Fruit fly (Drosophila melanogaster) whole organism, prepupa: Measurements from ENCODE around the gene CG43088.

Source experiments
- Blimp-1 ChIP-seq: fragments of 200-800 bp; sonication (Bioruptor generic); optimal IDR thresholded peaks from 3 replicates; lab custom pipeline; 2017; ENCODE audit warnings: missing biosample characterization, missing genetic modification characterization, mild to moderate bottlenecking, moderate library complexity, missing genetic modification reagents
- CG10631 ChIP-seq: fragments of 200-800 bp; sonication (Bioruptor generic); optimal IDR thresholded peaks from 2 replicates; lab custom pipeline; 2016; ENCODE audit warnings: missing biosample characterization, missing genetic modification characterization
- CG11294 ChIP-seq: fragments of 200-800 bp; sonication (Bioruptor generic); IDR thresholded peaks from 2 replicates; pipeline ENCODE4 v1.3.6; 2022; ENCODE audit warnings: missing biosample characterization, missing genetic modification characterization
- CG11762 ChIP-seq: fragments of 200-800 bp; sonication (Bioruptor generic); optimal IDR thresholded peaks from 3 replicates; lab custom pipeline; 2016; ENCODE audit warnings: missing biosample characterization, missing genetic modification characterization; ENCODE audit not compliant: insufficient read depth
- CG11902 ChIP-seq: fragments of 200-800 bp; sonication (Bioruptor generic); optimal IDR thresholded peaks from 3 replicates; lab custom pipeline; 2016; ENCODE audit warnings: missing biosample characterization, missing genetic modification characterization
- CG15336 ChIP-seq: fragments of 200-800 bp; sonication (Bioruptor generic); IDR thresholded peaks from 2 replicates; pipeline ENCODE4 v1.3.6; 2022; ENCODE audit warnings: missing biosample characterization, missing genetic modification characterization
- CG1621 ChIP-seq: fragments of 200-800 bp; sonication (Bioruptor generic); optimal IDR thresholded peaks from 3 replicates; lab custom pipeline; 2018; ENCODE audit warnings: missing biosample characterization, mild to moderate bottlenecking, missing genetic modification characterization
- CG16779 ChIP-seq: fragments of 200-800 bp; sonication (Bioruptor generic); optimal IDR thresholded peaks from 3 replicates; lab custom pipeline; 2017; ENCODE audit warnings: missing biosample characterization, mild to moderate bottlenecking, missing genetic modification characterization
- CG3032 ChIP-seq: fragments of 200-800 bp; optimal IDR thresholded peaks from 2 replicates; lab custom pipeline; 2019; ENCODE audit warnings: missing biosample characterization, mild to moderate bottlenecking, missing genetic modification characterization, moderate library complexity
- CG31627 ChIP-seq: fragments of 200-800 bp; sonication (Bioruptor generic); optimal IDR thresholded peaks from 3 replicates; lab custom pipeline; 2016; ENCODE audit warnings: missing biosample characterization, missing genetic modification characterization
- CG32006 ChIP-seq: fragments of 200-800 bp; sonication (Bioruptor generic); optimal IDR thresholded peaks from 3 replicates; lab custom pipeline; 2017; ENCODE audit warnings: missing biosample characterization, mild to moderate bottlenecking, missing genetic modification characterization
- CG3919 ChIP-seq: fragments of 200-800 bp; sonication (Bioruptor generic); optimal IDR thresholded peaks from 3 replicates; lab custom pipeline; 2016; ENCODE audit warnings: missing biosample characterization, missing genetic modification characterization
- CG4318 ChIP-seq: fragments of 200-800 bp; sonication (Bioruptor generic); optimal IDR thresholded peaks from 3 replicates; lab custom pipeline; 2017; ENCODE audit warnings: missing biosample characterization, mild to moderate bottlenecking, missing genetic modification characterization
- CG6163 ChIP-seq: fragments of 200-800 bp; sonication (Bioruptor generic); IDR thresholded peaks from 3 replicates; pipeline ENCODE4 v1.3.6; 2022; ENCODE audit warnings: missing biosample characterization, missing genetic modification characterization
- CG6276 ChIP-seq: fragments of 200-800 bp; sonication (Bioruptor generic); optimal IDR thresholded peaks from 2 replicates; lab custom pipeline; 2017; ENCODE audit warnings: missing biosample characterization, mild to moderate bottlenecking, missing genetic modification characterization
- CG6792 ChIP-seq: fragments of 200-800 bp; sonication (Bioruptor generic); optimal IDR thresholded peaks from 3 replicates; lab custom pipeline; 2016; ENCODE audit warnings: missing biosample characterization, missing genetic modification characterization
- CG6808 ChIP-seq: fragments of 200-800 bp; sonication (Bioruptor generic); optimal IDR thresholded peaks from 3 replicates; lab custom pipeline; 2017; ENCODE audit warnings: missing biosample characterization, missing genetic modification characterization, mild to moderate bottlenecking, moderate library complexity, missing genetic modification reagents
- CG7368 ChIP-seq: fragments of 200-800 bp; sonication (Bioruptor generic); optimal IDR thresholded peaks from 3 replicates; lab custom pipeline; 2016; ENCODE audit warnings: missing biosample characterization, missing genetic modification characterization
- CG8119 ChIP-seq: fragments of 200-800 bp; sonication (Bioruptor generic); IDR thresholded peaks from 3 replicates; pipeline ENCODE4 v1.3.6; 2022; ENCODE audit warnings: missing biosample characterization, missing genetic modification characterization
- CG8319 ChIP-seq: fragments of 200-800 bp; sonication (Bioruptor generic); optimal IDR thresholded peaks from 3 replicates; lab custom pipeline; 2016; ENCODE audit warnings: missing biosample characterization, missing genetic modification characterization
- CG8632 ChIP-seq: fragments of 200-800 bp; sonication (Bioruptor generic); optimal IDR thresholded peaks from 3 replicates; lab custom pipeline; 2016; ENCODE audit warnings: missing biosample characterization, missing genetic modification characterization
- Eip75B ChIP-seq: fragments of 200-800 bp; sonication (Bioruptor generic); optimal IDR thresholded peaks from 3 replicates; lab custom pipeline; 2016; ENCODE audit warnings: missing biosample characterization, missing genetic modification characterization
- Eip78C ChIP-seq: fragments of 200-800 bp; sonication (Bioruptor generic); peaks from one replicate; lab custom pipeline; 2016; ENCODE audit warnings: missing biosample characterization, missing genetic modification characterization
- Eip93F ChIP-seq: fragments of 200-800 bp; sonication (Bioruptor generic); optimal IDR thresholded peaks from 2 replicates; lab custom pipeline; 2016; ENCODE audit warnings: missing biosample characterization, mild to moderate bottlenecking, missing genetic modification characterization
- Ets21C ChIP-seq: fragments of 200-800 bp; sonication (Bioruptor generic); optimal IDR thresholded peaks from 3 replicates; lab custom pipeline; 2016; ENCODE audit warnings: missing biosample characterization, missing genetic modification characterization
- Gug ChIP-seq: fragments of 200-800 bp; sonication (Bioruptor generic); IDR thresholded peaks from 2 replicates; pipeline ENCODE4 v1.3.6; 2022; ENCODE audit warnings: missing biosample characterization, missing genetic modification characterization
- Hr38 ChIP-seq: sonication (Bioruptor generic); optimal IDR thresholded peaks from 2 replicates; lab custom pipeline; 2016; ENCODE audit warnings: missing biosample characterization, missing genetic modification characterization
- Hr39 ChIP-seq: fragments of 200-800 bp; sonication (Bioruptor generic); optimal IDR thresholded peaks from 2 replicates; lab custom pipeline; 2016; ENCODE audit warnings: missing biosample characterization, missing genetic modification characterization
- Lpt ChIP-seq: fragments of 200-800 bp; sonication (Bioruptor generic); optimal IDR thresholded peaks from 3 replicates; lab custom pipeline; 2016; ENCODE audit warnings: missing biosample characterization, missing genetic modification characterization
- Met ChIP-seq: fragments of 200-800 bp; sonication (Bioruptor generic); optimal IDR thresholded peaks from 3 replicates; lab custom pipeline; 2016; ENCODE audit warnings: missing biosample characterization, missing genetic modification characterization
- Smox ChIP-seq: fragments of 200-800 bp; sonication (Bioruptor generic); optimal IDR thresholded peaks from 3 replicates; lab custom pipeline; 2016; ENCODE audit warnings: missing biosample characterization, missing genetic modification characterization
- Sox102F ChIP-seq: fragments of 200-800 bp; sonication (Bioruptor generic); optimal IDR thresholded peaks from 2 replicates; lab custom pipeline; 2016; ENCODE audit warnings: missing biosample characterization, mild to moderate bottlenecking, missing genetic modification characterization
- Sox14 ChIP-seq: fragments of 200-800 bp; sonication (Bioruptor generic); optimal IDR thresholded peaks from 3 replicates; lab custom pipeline; 2016; ENCODE audit warnings: missing biosample characterization, missing genetic modification characterization
- Sox15 ChIP-seq: fragments of 200-800 bp; sonication (Bioruptor generic); optimal IDR thresholded peaks from 3 replicates; lab custom pipeline; 2016; ENCODE audit warnings: missing biosample characterization, missing genetic modification characterization
- achi ChIP-seq: fragments of 200-800 bp; sonication (Bioruptor generic); optimal IDR thresholded peaks from 3 replicates; lab custom pipeline; 2016; ENCODE audit warnings: missing biosample characterization, missing genetic modification characterization
- acj6 ChIP-seq: fragments of 200-800 bp; sonication (Bioruptor generic); optimal IDR thresholded peaks from 3 replicates; lab custom pipeline; 2016; ENCODE audit warnings: missing biosample characterization, missing genetic modification characterization
- cyc ChIP-seq: fragments of 200-800 bp; sonication (Bioruptor generic); optimal IDR thresholded peaks from 3 replicates; lab custom pipeline; 2016; ENCODE audit warnings: missing biosample characterization, missing genetic modification characterization
- dac ChIP-seq: fragments of 200-800 bp; sonication (Bioruptor generic); optimal IDR thresholded peaks from 2 replicates; lab custom pipeline; 2017; ENCODE audit warnings: missing biosample characterization, mild to moderate bottlenecking, missing genetic modification characterization
- dsx ChIP-seq: fragments of 200-800 bp; optimal IDR thresholded peaks from 3 replicates; lab custom pipeline; 2019; ENCODE audit warnings: missing biosample characterization, mild to moderate bottlenecking, missing genetic modification characterization, moderate library complexity; ENCODE audit not compliant: poor library complexity, severe bottlenecking
- eg ChIP-seq: fragments of 200-800 bp; sonication (Bioruptor generic); IDR thresholded peaks from 3 replicates; pipeline ENCODE4 v1.3.6; 2022; ENCODE audit warnings: missing biosample characterization, missing genetic modification characterization
- fd59A ChIP-seq: fragments of 200-800 bp; sonication (Bioruptor generic); optimal IDR thresholded peaks from 2 replicates; lab custom pipeline; 2017; ENCODE audit warnings: missing biosample characterization, mild to moderate bottlenecking, missing genetic modification characterization, missing genetic modification reagents
- fd85E ChIP-seq: fragments of 200-800 bp; sonication (Bioruptor generic); optimal IDR thresholded peaks from 3 replicates; lab custom pipeline; 2016; ENCODE audit warnings: missing biosample characterization, missing genetic modification characterization
- pdm3 ChIP-seq: fragments of 200-800 bp; sonication (Bioruptor generic); optimal IDR thresholded peaks from 3 replicates; lab custom pipeline; 2016; ENCODE audit warnings: missing biosample characterization, missing genetic modification characterization
- salr ChIP-seq, 2 experiments: fragments of 200-800 bp; sonication (Bioruptor generic); optimal IDR thresholded peaks; 3 replicates each; lab custom pipeline; 2016 to 2018; ENCODE audit warnings: missing biosample characterization in 2 of 2, missing genetic modification characterization in 2 of 2, mild to moderate bottlenecking in 1 of 2
- spab ChIP-seq: fragments of 200-800 bp; sonication (Bioruptor generic); optimal IDR thresholded peaks from 2 replicates; lab custom pipeline; 2017; ENCODE audit warnings: missing biosample characterization, mild to moderate bottlenecking, missing genetic modification characterization, missing genetic modification reagents
- ss ChIP-seq, 2 experiments: fragments of 200-800 bp; sonication (Bioruptor generic); optimal IDR thresholded peaks; 2 replicates in 1 of 2; 3 replicates in 1 of 2; lab custom pipeline; 2017 to 2018; ENCODE audit warnings: mild to moderate bottlenecking in 2 of 2, missing biosample characterization in 2 of 2, missing genetic modification characterization in 2 of 2, moderate library complexity in 1 of 2
- svp ChIP-seq: fragments of 200-800 bp; sonication (Bioruptor generic); peaks from one replicate; lab custom pipeline; 2016; ENCODE audit warnings: missing biosample characterization, missing genetic modification characterization
- topi ChIP-seq: fragments of 200-800 bp; sonication (Bioruptor generic); optimal IDR thresholded peaks from 3 replicates; lab custom pipeline; 2016; ENCODE audit warnings: missing biosample characterization, missing genetic modification characterization
- vri ChIP-seq: fragments of 200-800 bp; sonication (Bioruptor generic); optimal IDR thresholded peaks from 3 replicates; lab custom pipeline; 2016; ENCODE audit warnings: missing biosample characterization, mild to moderate bottlenecking, missing genetic modification characterization

The CG43088 gene

DNA sequence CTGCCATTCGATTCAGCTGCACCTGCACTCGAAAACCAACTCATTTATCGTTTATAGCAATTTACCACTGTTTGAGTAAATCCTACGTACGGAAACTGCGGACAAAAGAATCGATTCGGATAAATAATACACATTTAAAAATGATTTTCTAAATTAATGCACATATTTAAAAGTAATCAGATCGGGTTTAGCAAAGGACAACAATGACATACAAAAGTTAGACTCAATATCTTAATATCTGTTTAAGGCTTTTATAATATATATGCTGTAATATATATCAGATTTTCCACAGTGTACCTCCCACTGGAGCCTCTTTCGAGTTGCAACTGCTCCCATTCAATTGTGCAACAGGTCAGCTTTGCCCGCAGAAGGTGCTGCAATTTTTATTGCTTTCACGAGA is 24.0 kb upstream of the CG43088 start (continued):
- no peak for TF ChIP-seq CG8319 (GFP tag; lab: Kevin White, UChicago)
- no peak for TF ChIP-seq fd85E (GFP tag; lab: Kevin White, UChicago)
- TF ChIP-seq Sox15: no peak
- TF ChIP-seq salr (GFP tag; optimal IDR thresholded peaks at IDR 0.05; lab: Kevin White, UChicago): no peak
- TF ChIP-seq CG8119 (GFP tag; lab: Robert Waterston, UW): 0 out of 3 replicates have a peak, but pooled peaks have one; percentile 21
- no peak for TF ChIP-seq CG1621
- no peak for TF ChIP-seq dac
- TF ChIP-seq Hr38: no peak
- TF ChIP-seq CG8632 (GFP tag; lab: Kevin White, UChicago): no peak
- TF ChIP-seq CG16779: no peak
- peak; percentile 45 for TF ChIP-seq CG3919 (GFP tag; lab: Kevin White, UChicago)
- TF ChIP-seq CG6163 (GFP tag; lab: Robert Waterston, UW): peak; percentile 46; the same call in 1 of the 3 replicates

DNA sequence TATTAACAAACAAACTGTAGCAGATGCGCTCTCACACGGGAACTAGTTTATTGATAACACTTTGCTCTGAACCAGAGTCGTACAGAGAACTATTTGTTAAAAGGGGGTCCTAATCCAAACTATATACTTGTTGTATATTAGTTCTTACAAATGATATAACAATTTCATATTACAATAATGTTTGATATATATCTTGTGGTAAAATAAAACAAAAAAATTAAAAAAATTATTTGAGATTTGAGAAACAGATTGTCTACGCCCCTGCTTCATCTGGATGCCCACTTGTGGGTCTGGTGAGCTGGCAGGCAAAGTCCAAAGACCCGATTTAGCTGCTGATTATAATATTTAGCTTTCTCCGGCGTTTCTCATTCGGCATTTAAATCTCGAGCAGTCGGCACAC is 23.0 kb upstream of the CG43088 start, which contains the start of gene CG5321:
Gene CG5321, plus strand, starts transcription at position 380 of the 400 bp plus-strand sequence.
- TF ChIP-seq spab (GFP tag; lab: Kevin White, UChicago): peak; percentile 28
- no peak for TF ChIP-seq CG11902 (GFP tag; lab: Kevin White, UChicago)
- TF ChIP-seq Met (GFP tag; lab: Kevin White, UChicago): peak; percentile 18
- peak; percentile 67 for TF ChIP-seq Gug
- TF ChIP-seq CG6276 (GFP tag; lab: Kevin White, UChicago): peak; percentile 60
- TF ChIP-seq CG4318 (GFP tag; lab: Kevin White, UChicago): no peak
- TF ChIP-seq CG11294 (GFP tag; lab: Robert Waterston, UW): no peak
- TF ChIP-seq Sox14: no peak
- TF ChIP-seq achi: peak; percentile 20
- TF ChIP-seq dsx: no peak
- TF ChIP-seq ss (GFP tag; optimal IDR thresholded peaks at IDR 0.05; lab: Kevin White, UChicago): no peak
- TF ChIP-seq CG32006 (GFP tag; lab: Kevin White, UChicago): peak; percentile 73
- TF ChIP-seq Smox (GFP tag; lab: Kevin White, UChicago): no peak
- TF ChIP-seq eg (GFP tag; lab: Robert Waterston, UW): peak; percentile 59
- peak; percentile 23 for TF ChIP-seq CG3032 (tag; lab: Kevin White, UChicago)
- peak; percentile 62 for TF ChIP-seq CG15336 (GFP tag; lab: Robert Waterston, UW)
- no peak for TF ChIP-seq Hr39 (GFP tag; lab: Kevin White, UChicago)
- TF ChIP-seq CG6808 (GFP tag; lab: Kevin White, UChicago): peak; percentile 10
- TF ChIP-seq fd59A (GFP tag; lab: Kevin White, UChicago): no peak
- TF ChIP-seq Hr38: no peak
- TF ChIP-seq vri (GFP tag; lab: Kevin White, UChicago): no peak
- TF ChIP-seq salr (GFP tag; optimal IDR thresholded peaks at IDR 0.05; lab: Kevin White, UChicago): peak in 1 of 2 experiments; percentile 26
- peak; percentile 28 for TF ChIP-seq dac
- no peak for TF ChIP-seq Eip93F (GFP tag; lab: Kevin White, UChicago)
- no peak for TF ChIP-seq CG8319 (GFP tag; lab: Kevin White, UChicago)
- no peak for TF ChIP-seq Blimp-1 (GFP tag; lab: Kevin White, UChicago)
- no peak for TF ChIP-seq CG31627 (GFP tag; lab: Kevin White, UChicago)
- no peak for TF ChIP-seq Eip75B (GFP tag; lab: Kevin White, UChicago)
- no peak for TF ChIP-seq cyc
- TF ChIP-seq CG3919 (GFP tag; lab: Kevin White, UChicago): peak; percentile 15
- no peak for TF ChIP-seq fd85E (GFP tag; lab: Kevin White, UChicago)
- TF ChIP-seq CG6163 (GFP tag; lab: Robert Waterston, UW): peak; percentile 62
- TF ChIP-seq CG1621: no peak
- TF ChIP-seq Sox15: no peak
- no peak for TF ChIP-seq Lpt
- no peak for TF ChIP-seq Sox102F (GFP tag; lab: Kevin White, UChicago)
- TF ChIP-seq CG8632 (GFP tag; lab: Kevin White, UChicago): no peak
- TF ChIP-seq svp: peak; percentile 82
- no peak for TF ChIP-seq CG11762 (GFP tag; lab: Kevin White, UChicago)
- no peak for TF ChIP-seq CG6792
- peak; percentile 29 for TF ChIP-seq pdm3 (GFP tag; lab: Kevin White, UChicago)
- TF ChIP-seq Ets21C: no peak
- TF ChIP-seq acj6 (GFP tag; lab: Kevin White, UChicago): peak; percentile 7
- peak; percentile 32 for TF ChIP-seq CG10631 (GFP tag; lab: Kevin White, UChicago)
- TF ChIP-seq Eip78C (GFP tag; lab: Kevin White, UChicago): peak; percentile 65
- no peak for TF ChIP-seq topi (GFP tag; lab: Kevin White, UChicago)
- TF ChIP-seq CG16779: no peak
- no peak for TF ChIP-seq CG7368 (GFP tag; lab: Kevin White, UChicago)
